Fruit fly (Drosophila melanogaster) Kc167 (cell line): ENCODE results near the gene Acph-1.

Experiments used
- Myc ChIP-seq: fragments of >200 bp; optimal IDR thresholded peaks from 2 replicates; lab custom pipeline; 2017; ENCODE audit warnings: missing external identifiers
- Sin3A ChIP-seq: fragments of >200 bp; optimal IDR thresholded peaks from 2 replicates; lab custom pipeline; 2018; ENCODE audit warnings: missing external identifiers
- h ChIP-seq: fragments of >200 bp; optimal IDR thresholded peaks from 3 replicates; lab custom pipeline; 2018; ENCODE audit warnings: missing external identifiers
- insv ChIP-seq: fragments of >200 bp; optimal IDR thresholded peaks from 3 replicates; lab custom pipeline; 2018; ENCODE audit warnings: missing external identifiers
- psq ChIP-seq: fragments of >200 bp; optimal IDR thresholded peaks from 2 replicates; lab custom pipeline; 2017; ENCODE audit warnings: missing external identifiers

DNA sequence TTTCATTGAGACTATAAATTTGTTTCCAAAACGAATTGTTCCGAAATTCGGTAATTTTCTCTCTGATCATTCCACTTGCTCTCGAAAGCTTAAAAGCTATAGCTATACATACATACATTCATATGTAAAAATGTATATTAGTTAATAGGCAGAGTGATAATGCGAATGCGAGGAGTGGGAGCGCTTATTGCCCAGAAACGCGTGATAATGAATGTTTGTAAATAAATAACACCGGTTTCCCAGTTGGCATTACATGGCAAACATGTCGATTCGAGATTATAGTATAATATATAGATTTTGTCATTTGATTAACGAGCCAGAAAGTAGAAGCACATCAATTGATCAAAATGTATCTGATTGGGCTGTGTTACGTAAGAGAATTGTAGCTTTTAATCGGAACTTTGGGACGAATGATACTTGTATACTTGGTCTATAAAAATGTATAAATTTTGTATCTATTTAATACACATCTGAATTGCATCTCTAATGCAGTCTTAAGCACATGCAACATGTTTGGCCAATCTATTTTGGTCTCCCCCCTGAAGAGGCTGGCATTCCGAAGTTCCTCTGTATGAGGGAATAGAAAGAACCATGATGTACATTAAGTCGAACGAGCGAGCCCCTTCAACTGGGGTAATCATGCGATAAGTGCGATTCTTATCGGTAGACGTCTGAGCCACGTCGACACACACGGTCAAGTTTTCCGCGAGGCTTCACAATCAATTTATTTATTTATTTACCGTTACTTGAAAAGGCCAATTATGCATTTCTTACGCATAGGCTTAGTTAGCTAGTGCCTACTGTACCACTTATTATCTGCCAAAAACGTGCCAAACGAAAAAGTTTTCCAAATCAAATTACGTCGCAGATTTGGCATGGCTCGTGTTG is 19.6 kb upstream of the Acph-1 start:
- TF ChIP-seq h (lab: Kevin White, UChicago): no peak
- TF ChIP-seq psq: no peak
- no peak for TF ChIP-seq Sin3A (lab: Kevin White, UChicago)
- no peak for TF ChIP-seq insv
- no peak for TF ChIP-seq Myc (lab: Kevin White, UChicago)
